Fruit fly (Drosophila melanogaster): ENCODE results near the gene Srrm1.
A peak's percentile ranks its signal among the peaks of the same experiment; 100 is the strongest.

The Srrm1 gene

DNA sequence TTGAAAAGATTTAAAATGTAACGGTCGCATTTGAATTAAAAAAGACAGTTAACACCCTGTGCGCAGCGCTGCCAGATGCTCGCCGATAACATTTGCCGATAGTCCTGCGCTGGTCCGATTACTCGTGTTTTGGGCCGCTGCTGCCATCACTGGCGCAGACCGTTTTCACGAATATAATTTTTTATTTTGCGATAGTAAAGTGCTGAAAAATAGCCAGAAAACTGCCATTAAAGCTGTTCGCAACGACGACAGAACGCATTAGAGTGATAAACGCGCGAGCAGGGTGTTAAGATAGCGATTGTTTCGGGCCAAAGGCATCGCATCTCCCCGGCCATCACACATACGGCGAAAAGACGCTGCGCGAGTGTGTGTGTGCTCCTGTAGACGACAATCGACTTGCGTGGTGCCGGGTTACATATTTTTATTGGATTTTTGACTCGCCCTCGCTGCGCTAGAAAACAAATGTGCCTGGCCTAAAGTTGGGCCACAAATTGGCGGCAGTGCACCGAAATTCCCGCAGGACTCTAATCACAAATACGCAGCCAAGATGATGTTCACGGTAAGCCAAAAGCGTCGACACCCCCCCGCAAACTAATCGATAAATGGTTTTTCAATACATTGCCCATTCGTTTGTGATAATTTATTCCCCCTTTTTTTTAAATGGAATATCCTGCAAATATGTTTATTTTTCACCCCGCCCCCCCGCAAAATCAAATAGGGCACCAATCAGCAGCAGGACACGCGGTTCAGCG is at the start of gene Srrm1 (continued):
- TF ChIP-seq CG6791 (GFP tag; IDR thresholded peaks at IDR 0.05; ENCODE audit: partially characterized antibody): peak; percentile 88
- no peak for TF ChIP-seq fru (optimal IDR thresholded peaks at IDR 0.05)
- peak; percentile 40 for TF ChIP-seq NfI (GFP tag; optimal IDR thresholded peaks at IDR 0.05)
- no peak for TF ChIP-seq bsh (GFP tag; optimal IDR thresholded peaks at IDR 0.05)
- peak; percentile 87 for TF ChIP-seq HLH4C (GFP tag; IDR thresholded peaks at IDR 0.05; ENCODE audit: partially characterized antibody)
- TF ChIP-seq sc (optimal IDR thresholded peaks at IDR 0.05): no peak
- no peak for TF ChIP-seq sc (GFP tag; optimal IDR thresholded peaks at IDR 0.05)
- TF ChIP-seq CG9797 (GFP tag; optimal IDR thresholded peaks at IDR 0.05): peak; percentile 61
- TF ChIP-seq CG17829 (tag; optimal IDR thresholded peaks at IDR 0.05): peak; percentile 46
- peak; percentile 39 for TF ChIP-seq B-H2 (GFP tag; optimal IDR thresholded peaks at IDR 0.05)
- TF ChIP-seq CG3163 (GFP tag; optimal IDR thresholded peaks at IDR 0.05): peak; percentile 38
- TF ChIP-seq D19B (GFP tag; optimal IDR thresholded peaks at IDR 0.05): no peak
- TF ChIP-seq CG4424 (GFP tag; optimal IDR thresholded peaks at IDR 0.05): peak; percentile 26
- TF ChIP-seq CG1792 (GFP tag; optimal IDR thresholded peaks at IDR 0.05): peak; percentile 11
- no peak for TF ChIP-seq NC2α (GFP tag; optimal IDR thresholded peaks at IDR 0.05)
- no peak for TF ChIP-seq Hey (tag; optimal IDR thresholded peaks at IDR 0.05)
- no peak for TF ChIP-seq gce (GFP tag; IDR thresholded peaks at IDR 0.05)
- peak; percentile 56 for TF ChIP-seq phol (tag; optimal IDR thresholded peaks at IDR 0.05)
- TF ChIP-seq seq (GFP tag; IDR thresholded peaks at IDR 0.05): no peak
- no peak for TF ChIP-seq sd (tag; optimal IDR thresholded peaks at IDR 0.05)
- TF ChIP-seq cas (GFP tag; IDR thresholded peaks at IDR 0.05): no peak
- TF ChIP-seq vfl (GFP tag; optimal IDR thresholded peaks at IDR 0.05): peak; percentile 63
- peak; percentile 93 for TF ChIP-seq CG13287 (GFP tag; IDR thresholded peaks at IDR 0.05; ENCODE audit: partially characterized antibody)
- peak; percentile 61 for TF ChIP-seq row (GFP tag; IDR thresholded peaks at IDR 0.05)
- TF ChIP-seq Bteb2 (GFP tag; optimal IDR thresholded peaks at IDR 0.05): peak; percentile 20
- TF ChIP-seq pum (GFP tag; optimal IDR thresholded peaks at IDR 0.05): peak; percentile 38
- no peak for TF ChIP-seq Hmx (GFP tag; optimal IDR thresholded peaks at IDR 0.05)
- peak; percentile 61; the same call in 2 of the 3 replicates for TF ChIP-seq zen2 (GFP tag; IDR thresholded peaks at IDR 0.05; ENCODE audit: partially characterized antibody)
- TF ChIP-seq CrebB (tag; optimal IDR thresholded peaks at IDR 0.05): peak; percentile 24
- peak; percentile 17 for TF ChIP-seq abd-A (tag; optimal IDR thresholded peaks at IDR 0.05)
- no peak for TF ChIP-seq en (GFP tag; optimal IDR thresholded peaks at IDR 0.05)
- TF ChIP-seq Vsx1 (GFP tag; optimal IDR thresholded peaks at IDR 0.05): no peak
- TF ChIP-seq Doc2 (GFP tag; IDR thresholded peaks at IDR 0.05): no peak
- peak; percentile 30 for TF ChIP-seq Atf3 (GFP tag; optimal IDR thresholded peaks at IDR 0.05)
- TF ChIP-seq CG1603 (tag; optimal IDR thresholded peaks at IDR 0.05): peak; percentile 69
- TF ChIP-seq sr (GFP tag; IDR thresholded peaks at IDR 0.05): no peak
- peak; percentile 23 for TF ChIP-seq Antp (GFP tag; optimal IDR thresholded peaks at IDR 0.05)
- no peak for TF ChIP-seq tio (GFP tag; optimal IDR thresholded peaks at IDR 0.05)
- peak; percentile 86 for TF ChIP-seq YL-1 (GFP tag; optimal IDR thresholded peaks at IDR 0.05)
- no peak for TF ChIP-seq TFAM (GFP tag; optimal IDR thresholded peaks at IDR 0.05)
- peak in 1 of 2 experiments; percentile 54 for TF ChIP-seq insv (GFP tag; optimal IDR thresholded peaks at IDR 0.05)
- TF ChIP-seq CG7372 (GFP tag; IDR thresholded peaks at IDR 0.05): 0 out of 2 replicates have a peak, but pooled peaks have one; percentile 21
- TF ChIP-seq gsb (GFP tag; IDR thresholded peaks at IDR 0.05): no peak
- TF ChIP-seq CG4328 (GFP tag; optimal IDR thresholded peaks at IDR 0.05): no peak
- no peak for TF ChIP-seq H15 (GFP tag; IDR thresholded peaks at IDR 0.05)
- peak; percentile 34 for TF ChIP-seq tin (GFP tag; optimal IDR thresholded peaks at IDR 0.05)
- TF ChIP-seq D (optimal IDR thresholded peaks at IDR 0.05): no peak
- no peak for TF ChIP-seq D (GFP tag; optimal IDR thresholded peaks at IDR 0.05)
- TF ChIP-seq fd3F (GFP tag; optimal IDR thresholded peaks at IDR 0.05): no peak
- TF ChIP-seq her (GFP tag; optimal IDR thresholded peaks at IDR 0.05): peak; percentile 51
- TF ChIP-seq tup (GFP tag; optimal IDR thresholded peaks at IDR 0.05): no peak
